Worm (Caenorhabditis elegans) whole organism, L1 larva: Measurements from ENCODE around the gene wht-3.

ENCODE experiments used
- aly-2 ChIP-seq: fragments of 150-350 bp; optimal IDR thresholded peaks from 2 replicates; lab custom pipeline; 2014; ENCODE audit warnings: missing biosample characterization, missing genetic modification characterization
- ama-1 ChIP-seq: fragments of 150-350 bp; optimal IDR thresholded peaks from 2 replicates; lab custom pipeline; 2014
- lin-13 ChIP-seq: fragments of 150-350 bp; optimal IDR thresholded peaks from 2 replicates; lab custom pipeline; 2014; ENCODE audit warnings: missing biosample characterization, missing genetic modification reagents, missing genetic modification characterization
- nhr-20 ChIP-seq: sonication (generic microtip); optimal IDR thresholded peaks from 2 replicates; lab custom pipeline; 2016; ENCODE audit warnings: mild to moderate bottlenecking, missing genetic modification characterization, missing compliant biosample characterization
- nhr-76 ChIP-seq: sonication (generic microtip); optimal IDR thresholded peaks from 2 replicates; lab custom pipeline; 2017; ENCODE audit warnings: missing biosample characterization, missing genetic modification characterization
- nhr-77 ChIP-seq: fragments of 150-350 bp; optimal IDR thresholded peaks from 2 replicates; lab custom pipeline; 2014; ENCODE audit warnings: missing biosample characterization, missing genetic modification characterization
- pqm-1 ChIP-seq: sonication (generic microtip); optimal IDR thresholded peaks from 3 replicates; lab custom pipeline; 2017; ENCODE audit warnings: missing biosample characterization, missing genetic modification characterization
- sox-4 ChIP-seq: sonication (generic microtip); optimal IDR thresholded peaks from 2 replicates; lab custom pipeline; 2016; ENCODE audit warnings: missing genetic modification characterization, missing compliant biosample characterization
- unc-130 ChIP-seq: fragments of 150-350 bp; optimal IDR thresholded peaks from 2 replicates; lab custom pipeline; 2017; ENCODE audit warnings: missing biosample characterization, missing genetic modification characterization, inconsistent platforms
- zip-4 ChIP-seq: fragments of 200-800 bp; sonication (Bioruptor generic); optimal IDR thresholded peaks from 2 replicates; lab custom pipeline; 2018; ENCODE audit warnings: mild to moderate bottlenecking, missing genetic modification characterization, moderate library complexity, missing compliant biosample characterization
- ztf-4 ChIP-seq: fragments of 150-350 bp; optimal IDR thresholded peaks from 2 replicates; lab custom pipeline; 2014; ENCODE audit warnings: missing biosample characterization, missing genetic modification characterization

ce11 chrIII:4123900-4124299 lies 27.5 kb downstream of the wht-3 start:
- no peak for TF ChIP-seq ztf-4
- TF ChIP-seq lin-13 (GFP tag; lab: Kevin White, UChicago) = no peak
- TF ChIP-seq nhr-77 = no peak
- TF ChIP-seq sox-4 = no peak
- TF ChIP-seq pqm-1 (tag; lab: Kevin White, UChicago) = no peak
- no peak for TF ChIP-seq nhr-20 (tag; lab: Kevin White, UChicago)
- no peak for TF ChIP-seq zip-4 (GFP tag; lab: Kevin White, UChicago)
- TF ChIP-seq unc-130 = no peak
- no peak for TF ChIP-seq aly-2 (tag; lab: Kevin White, UChicago)
- TF ChIP-seq nhr-76 (tag; lab: Kevin White, UChicago) = no peak
- TF ChIP-seq ama-1 = no peak
